Worm (Caenorhabditis elegans) whole organism, late embryonic: ENCODE data around the gene num-1.

ENCODE experiments used
- C38D4.7 ChIP-seq: fragments of 200-800 bp; sonication (Bioruptor generic); optimal IDR thresholded peaks from 2 replicates; lab custom pipeline; 2018; ENCODE audit warnings: mild to moderate bottlenecking, missing genetic modification characterization, moderate library complexity, missing compliant biosample characterization
- T23F11.4 ChIP-seq: fragments of 200-800 bp; sonication (Bioruptor generic); optimal IDR thresholded peaks from 2 replicates; lab custom pipeline; 2018; ENCODE audit warnings: mild to moderate bottlenecking, missing genetic modification characterization, missing compliant biosample characterization
- ahr-1 ChIP-seq: sonication (generic microtip); optimal IDR thresholded peaks from 2 replicates; lab custom pipeline; 2016; ENCODE audit warnings: missing genetic modification characterization, missing compliant biosample characterization
- ama-1 ChIP-seq: fragments of 150-350 bp; optimal IDR thresholded peaks from 2 replicates; lab custom pipeline; 2014
- ceh-22 ChIP-seq: sonication (generic microtip); optimal IDR thresholded peaks from 2 replicates; lab custom pipeline; 2017; ENCODE audit warnings: missing biosample characterization, missing genetic modification characterization
- ceh-24 ChIP-seq: sonication (generic microtip); optimal IDR thresholded peaks from 2 replicates; lab custom pipeline; 2016; ENCODE audit warnings: mild to moderate bottlenecking, missing genetic modification characterization, missing compliant biosample characterization
- ceh-30 ChIP-seq: fragments of 150-350 bp; optimal IDR thresholded peaks from 2 replicates; lab custom pipeline; 2014; ENCODE audit warnings: missing biosample characterization, missing genetic modification characterization
- ceh-48 ChIP-seq: sonication (generic microtip); optimal IDR thresholded peaks from 2 replicates; lab custom pipeline; 2016; ENCODE audit warnings: missing genetic modification characterization, inconsistent platforms, missing compliant biosample characterization
- dmd-4 ChIP-seq: sonication (generic microtip); optimal IDR thresholded peaks from 2 replicates; lab custom pipeline; 2016; ENCODE audit warnings: borderline replicate concordance, missing genetic modification characterization, missing compliant biosample characterization
- elt-2 ChIP-seq: sonication (generic microtip); optimal IDR thresholded peaks from 2 replicates; lab custom pipeline; 2016; ENCODE audit warnings: missing genetic modification reagents, missing genetic modification characterization, missing compliant biosample characterization
- elt-4 ChIP-seq: sonication (generic microtip); optimal IDR thresholded peaks from 2 replicates; lab custom pipeline; 2016; ENCODE audit warnings: missing genetic modification characterization, missing compliant biosample characterization
- fkh-10 ChIP-seq: fragments of 150-350 bp; optimal IDR thresholded peaks from 2 replicates; lab custom pipeline; 2014; ENCODE audit warnings: missing biosample characterization, missing genetic modification reagents, missing genetic modification characterization
- fkh-6 ChIP-seq: sonication (generic microtip); optimal IDR thresholded peaks from 2 replicates; lab custom pipeline; 2016; ENCODE audit warnings: missing genetic modification characterization, missing compliant biosample characterization
- hlh-6 ChIP-seq: sonication (generic microtip); optimal IDR thresholded peaks from 2 replicates; lab custom pipeline; 2016; ENCODE audit warnings: missing genotype, missing genetic modification characterization, missing compliant biosample characterization
- hlh-8 ChIP-seq: sonication (generic microtip); optimal IDR thresholded peaks from 2 replicates; lab custom pipeline; 2016; ENCODE audit warnings: missing genotype, missing genetic modification characterization, missing compliant biosample characterization
- lim-6 ChIP-seq: sonication (generic microtip); optimal IDR thresholded peaks from 2 replicates; lab custom pipeline; 2016; ENCODE audit warnings: missing genetic modification characterization, missing compliant biosample characterization
- lin-11 ChIP-seq: fragments of 200-800 bp; sonication (Bioruptor generic); optimal IDR thresholded peaks from 2 replicates; lab custom pipeline; 2018; ENCODE audit warnings: mild to moderate bottlenecking, missing genetic modification characterization, missing compliant biosample characterization
- madf-2 ChIP-seq: sonication (generic microtip); optimal IDR thresholded peaks from 2 replicates; lab custom pipeline; 2017; ENCODE audit warnings: missing genetic modification characterization, missing compliant biosample characterization
- mec-3 ChIP-seq: sonication (generic microtip); optimal IDR thresholded peaks from 2 replicates; lab custom pipeline; 2016; ENCODE audit warnings: borderline replicate concordance, missing genetic modification characterization, missing compliant biosample characterization
- nhr-11 ChIP-seq: fragments of 150-350 bp; optimal IDR thresholded peaks from 2 replicates; lab custom pipeline; 2014; ENCODE audit warnings: missing biosample characterization, missing genetic modification characterization
- nhr-232 ChIP-seq: sonication (generic microtip); optimal IDR thresholded peaks from 2 replicates; lab custom pipeline; 2016; ENCODE audit warnings: missing genetic modification characterization, missing compliant biosample characterization
- odd-2 ChIP-seq: sonication (generic microtip); optimal IDR thresholded peaks from 2 replicates; lab custom pipeline; 2017; ENCODE audit warnings: antibody characterized with exemption, mild to moderate bottlenecking, missing genetic modification characterization, missing compliant biosample characterization
- pag-3 ChIP-seq: sonication (generic microtip); optimal IDR thresholded peaks from 2 replicates; lab custom pipeline; 2016; ENCODE audit warnings: missing compliant biosample characterization, missing genetic modification characterization, borderline replicate concordance
- pat-9 ChIP-seq: fragments of 200-800 bp; sonication (Bioruptor generic); optimal IDR thresholded peaks from 2 replicates; lab custom pipeline; 2018; ENCODE audit warnings: mild to moderate bottlenecking, missing genetic modification characterization, moderate library complexity, missing compliant biosample characterization
- pax-1 ChIP-seq: fragments of 150-350 bp; optimal IDR thresholded peaks from 2 replicates; lab custom pipeline; 2014; ENCODE audit warnings: missing biosample characterization, missing genetic modification characterization
- pha-4 ChIP-seq: fragments of 150-350 bp; optimal IDR thresholded peaks from 2 replicates; lab custom pipeline; 2018; ENCODE audit warnings: missing biosample characterization, missing genetic modification reagents, missing genetic modification characterization
- pqm-1 ChIP-seq: sonication (generic microtip); optimal IDR thresholded peaks from 2 replicates; lab custom pipeline; 2016; ENCODE audit warnings: missing genetic modification characterization, missing compliant biosample characterization
- sdc-2 ChIP-seq: sonication (generic microtip); optimal IDR thresholded peaks from 2 replicates; lab custom pipeline; 2016; ENCODE audit warnings: missing genotype, missing genetic modification characterization, missing compliant biosample characterization
- sox-4 ChIP-seq: sonication (generic microtip); optimal IDR thresholded peaks from 2 replicates; lab custom pipeline; 2017; ENCODE audit warnings: mild to moderate bottlenecking, missing genetic modification characterization, inconsistent platforms, missing compliant biosample characterization
- syd-9 ChIP-seq: sonication (generic microtip); optimal IDR thresholded peaks from 2 replicates; lab custom pipeline; 2016; ENCODE audit warnings: mild to moderate bottlenecking, missing genetic modification characterization, moderate library complexity, missing compliant biosample characterization
- tbx-2 ChIP-seq: sonication (generic microtip); optimal IDR thresholded peaks from 2 replicates; lab custom pipeline; 2016; ENCODE audit warnings: missing genetic modification characterization, missing compliant biosample characterization
- tbx-7 ChIP-seq: sonication (generic microtip); optimal IDR thresholded peaks from 2 replicates; lab custom pipeline; 2016; ENCODE audit warnings: missing genotype, missing genetic modification characterization, missing compliant biosample characterization
- ttx-3 ChIP-seq: sonication (generic microtip); optimal IDR thresholded peaks from 2 replicates; lab custom pipeline; 2016; ENCODE audit warnings: missing genetic modification reagents, missing genetic modification characterization, missing compliant biosample characterization
- unc-3 ChIP-seq, 2 experiments: fragments of 200-800 bp in 1 of 2; sonication (Bioruptor generic) in 1 of 2; sonication (generic microtip) in 1 of 2; conservative IDR thresholded peaks in 1 of 2; optimal IDR thresholded peaks in 1 of 2; 2 replicates each; pipeline versions ENCODE4 v1.3.6 to Lab custom; 2016 to 2022; ENCODE audit warnings: missing compliant biosample characterization in 2 of 2, missing genetic modification characterization in 2 of 2, missing genetic modification reagents in 1 of 2
- unc-55 ChIP-seq: sonication (generic microtip); optimal IDR thresholded peaks from 2 replicates; lab custom pipeline; 2017; ENCODE audit warnings: missing biosample characterization, missing genetic modification reagents, missing genetic modification characterization
- ztf-16 ChIP-seq: sonication (generic microtip); optimal IDR thresholded peaks from 2 replicates; lab custom pipeline; 2017; ENCODE audit warnings: missing genetic modification characterization, missing compliant biosample characterization

num-1 gene

ce11 chrV:20797918-20798317 lies 31.7 kb upstream of the num-1 start, which contains the start of gene sdf-9:
Gene sdf-9 (plus strand): TSS chrV:20798218.
- TF ChIP-seq hlh-6 (tag; lab: Kevin White, UChicago) (no peak), C38D4.7 (GFP tag; lab: Kevin White, UChicago) (no peak), ama-1 (no peak), unc-55 (GFP tag; lab: Kevin White, UChicago) (no peak), lim-6 (tag; lab: Kevin White, UChicago) (no peak), sox-4 (tag; lab: Kevin White, UChicago) (no peak), pqm-1 (tag; lab: Kevin White, UChicago) (no peak)

- TF ChIP-seq tbx-2 (tag; lab: Kevin White, UChicago) (no peak), syd-9 (tag; lab: Kevin White, UChicago) (no peak), ttx-3 (tag; lab: Kevin White, UChicago) (no peak), lin-11 (tag; lab: Kevin White, UChicago) (no peak), T23F11.4 (GFP tag; lab: Kevin White, UChicago) (no peak), nhr-11 (tag; lab: Kevin White, UChicago) (no peak), pha-4 (tag; lab: Kevin White, UChicago) (no peak), unc-3 (GFP tag; conservative IDR thresholded peaks at IDR 0.05; lab: Robert Waterston, UW) (no peak), unc-3 (tag; optimal IDR thresholded peaks at IDR 0.05; lab: Kevin White, UChicago) (no peak), ceh-30 (tag; lab: Kevin White, UChicago) (no peak), unc-55 (GFP tag; lab: Kevin White, UChicago) (no peak), ceh-24 (tag; lab: Kevin White, UChicago) (no peak), sdc-2 (tag; lab: Kevin White, UChicago) (no peak), sox-4 (tag; lab: Kevin White, UChicago) (no peak), nhr-232 (tag; lab: Kevin White, UChicago) (no peak), madf-2 (no peak), pag-3 (tag; lab: Kevin White, UChicago) (no peak), fkh-6 (tag; lab: Kevin White, UChicago) (no peak), elt-4 (tag; lab: Kevin White, UChicago) (no peak), dmd-4 (tag; lab: Kevin White, UChicago) (no peak), ztf-16 (tag; lab: Kevin White, UChicago) (no peak)
- TF ChIP-seq, all 69 proteins: peak for 0
These were observed 26.7 kb upstream of the num-1 start, which contains the start of gene Y44A6D.5 for ce11 chrV:20802906-20803305. Gene Y44A6D.5 (minus strand): TSS chrV:20803006.

- TF ChIP-seq tbx-7 (tag; lab: Kevin White, UChicago) (no peak), pat-9 (tag; lab: Kevin White, UChicago) (no peak), elt-4 (tag; lab: Kevin White, UChicago) (no peak), tbx-2 (tag; lab: Kevin White, UChicago) (no peak), lin-11 (tag; lab: Kevin White, UChicago) (no peak), ceh-22 (tag; lab: Kevin White, UChicago) (no peak), fkh-10 (GFP tag; lab: Kevin White, UChicago) (no peak), pag-3 (tag; lab: Kevin White, UChicago) (no peak), odd-2 (tag; lab: Kevin White, UChicago) (no peak), ahr-1 (tag; lab: Kevin White, UChicago) (no peak), syd-9 (tag; lab: Kevin White, UChicago) (no peak), ceh-48 (no peak), elt-2 (tag; lab: Kevin White, UChicago) (no peak), pax-1 (tag; lab: Kevin White, UChicago) (no peak), hlh-8 (tag; lab: Kevin White, UChicago) (no peak), mec-3 (tag; lab: Kevin White, UChicago) (no peak), ttx-3 (tag; lab: Kevin White, UChicago) (no peak), C38D4.7 (GFP tag; lab: Kevin White, UChicago) (no peak)
These were observed 22.6 kb upstream of the num-1 start, which contains the start of gene Y44A6D.6 for ce11 chrV:20807038-20807437. Gene Y44A6D.6 (plus strand): TSS chrV:20807338.
